Fruit fly (Drosophila melanogaster) whole organism, prepupa: ENCODE measurements around the gene Prx5.

Experiments used
- Blimp-1 ChIP-seq: fragments of 200-800 bp; sonication (Bioruptor generic); optimal IDR thresholded peaks from 3 replicates; lab custom pipeline; 2017; ENCODE audit warnings: missing biosample characterization, missing genetic modification characterization, mild to moderate bottlenecking, moderate library complexity, missing genetic modification reagents
- CG10631 ChIP-seq: fragments of 200-800 bp; sonication (Bioruptor generic); optimal IDR thresholded peaks from 2 replicates; lab custom pipeline; 2016; ENCODE audit warnings: missing biosample characterization, missing genetic modification characterization
- CG10669 ChIP-seq: fragments of 200-800 bp; sonication (Bioruptor generic); optimal IDR thresholded peaks from 3 replicates; lab custom pipeline; 2018; ENCODE audit warnings: missing biosample characterization, mild to moderate bottlenecking, missing genetic modification characterization, moderate library complexity
- CG11294 ChIP-seq: fragments of 200-800 bp; sonication (Bioruptor generic); IDR thresholded peaks from 2 replicates; pipeline ENCODE4 v1.3.6; 2022; ENCODE audit warnings: missing biosample characterization, missing genetic modification characterization
- CG11762 ChIP-seq: fragments of 200-800 bp; sonication (Bioruptor generic); optimal IDR thresholded peaks from 3 replicates; lab custom pipeline; 2016; ENCODE audit warnings: missing biosample characterization, missing genetic modification characterization; ENCODE audit not compliant: insufficient read depth
- CG16779 ChIP-seq: fragments of 200-800 bp; sonication (Bioruptor generic); optimal IDR thresholded peaks from 3 replicates; lab custom pipeline; 2017; ENCODE audit warnings: missing biosample characterization, mild to moderate bottlenecking, missing genetic modification characterization
- CG3032 ChIP-seq: fragments of 200-800 bp; optimal IDR thresholded peaks from 2 replicates; lab custom pipeline; 2019; ENCODE audit warnings: missing biosample characterization, mild to moderate bottlenecking, missing genetic modification characterization, moderate library complexity
- CG32006 ChIP-seq: fragments of 200-800 bp; sonication (Bioruptor generic); optimal IDR thresholded peaks from 3 replicates; lab custom pipeline; 2017; ENCODE audit warnings: missing biosample characterization, mild to moderate bottlenecking, missing genetic modification characterization
- CG34406 ChIP-seq: fragments of 200-800 bp; sonication (Bioruptor generic); optimal IDR thresholded peaks from 3 replicates; lab custom pipeline; 2016; ENCODE audit warnings: missing biosample characterization, missing genetic modification characterization
- CG3919 ChIP-seq: fragments of 200-800 bp; sonication (Bioruptor generic); optimal IDR thresholded peaks from 3 replicates; lab custom pipeline; 2016; ENCODE audit warnings: missing biosample characterization, missing genetic modification characterization
- CG4318 ChIP-seq: fragments of 200-800 bp; sonication (Bioruptor generic); optimal IDR thresholded peaks from 3 replicates; lab custom pipeline; 2017; ENCODE audit warnings: missing biosample characterization, mild to moderate bottlenecking, missing genetic modification characterization
- CG6163 ChIP-seq: fragments of 200-800 bp; sonication (Bioruptor generic); IDR thresholded peaks from 3 replicates; pipeline ENCODE4 v1.3.6; 2022; ENCODE audit warnings: missing biosample characterization, missing genetic modification characterization
- CG6792 ChIP-seq: fragments of 200-800 bp; sonication (Bioruptor generic); optimal IDR thresholded peaks from 3 replicates; lab custom pipeline; 2016; ENCODE audit warnings: missing biosample characterization, missing genetic modification characterization
- CG8119 ChIP-seq: fragments of 200-800 bp; sonication (Bioruptor generic); IDR thresholded peaks from 3 replicates; pipeline ENCODE4 v1.3.6; 2022; ENCODE audit warnings: missing biosample characterization, missing genetic modification characterization
- CG8319 ChIP-seq: fragments of 200-800 bp; sonication (Bioruptor generic); optimal IDR thresholded peaks from 3 replicates; lab custom pipeline; 2016; ENCODE audit warnings: missing biosample characterization, missing genetic modification characterization
- CG9139 ChIP-seq: fragments of 200-800 bp; sonication (Bioruptor generic); optimal IDR thresholded peaks from 3 replicates; lab custom pipeline; 2017; ENCODE audit warnings: missing biosample characterization, mild to moderate bottlenecking, missing genetic modification characterization
- Eip75B ChIP-seq: fragments of 200-800 bp; sonication (Bioruptor generic); optimal IDR thresholded peaks from 3 replicates; lab custom pipeline; 2016; ENCODE audit warnings: missing biosample characterization, missing genetic modification characterization
- Eip93F ChIP-seq: fragments of 200-800 bp; sonication (Bioruptor generic); optimal IDR thresholded peaks from 2 replicates; lab custom pipeline; 2016; ENCODE audit warnings: missing biosample characterization, mild to moderate bottlenecking, missing genetic modification characterization
- Ets21C ChIP-seq: fragments of 200-800 bp; sonication (Bioruptor generic); optimal IDR thresholded peaks from 3 replicates; lab custom pipeline; 2016; ENCODE audit warnings: missing biosample characterization, missing genetic modification characterization
- Ets96B ChIP-seq: fragments of 200-800 bp; optimal IDR thresholded peaks from 2 replicates; lab custom pipeline; 2019; ENCODE audit warnings: missing biosample characterization, mild to moderate bottlenecking, missing genetic modification characterization, moderate library complexity
- Gug ChIP-seq: fragments of 200-800 bp; sonication (Bioruptor generic); IDR thresholded peaks from 2 replicates; pipeline ENCODE4 v1.3.6; 2022; ENCODE audit warnings: missing biosample characterization, missing genetic modification characterization
- Hr38 ChIP-seq: sonication (Bioruptor generic); optimal IDR thresholded peaks from 2 replicates; lab custom pipeline; 2016; ENCODE audit warnings: missing biosample characterization, missing genetic modification characterization
- Hr39 ChIP-seq: fragments of 200-800 bp; sonication (Bioruptor generic); optimal IDR thresholded peaks from 2 replicates; lab custom pipeline; 2016; ENCODE audit warnings: missing biosample characterization, missing genetic modification characterization
- Hr4 ChIP-seq: fragments of 200-800 bp; sonication (Bioruptor generic); optimal IDR thresholded peaks from 3 replicates; lab custom pipeline; 2016; ENCODE audit warnings: missing biosample characterization, missing genetic modification characterization
- Lpt ChIP-seq: fragments of 200-800 bp; sonication (Bioruptor generic); optimal IDR thresholded peaks from 3 replicates; lab custom pipeline; 2016; ENCODE audit warnings: missing biosample characterization, missing genetic modification characterization
- Met ChIP-seq: fragments of 200-800 bp; sonication (Bioruptor generic); optimal IDR thresholded peaks from 3 replicates; lab custom pipeline; 2016; ENCODE audit warnings: missing biosample characterization, missing genetic modification characterization
- OdsH ChIP-seq: fragments of 200-800 bp; sonication (Bioruptor generic); optimal IDR thresholded peaks from 3 replicates; lab custom pipeline; 2016; ENCODE audit warnings: missing biosample characterization, missing genetic modification characterization
- Sox102F ChIP-seq: fragments of 200-800 bp; sonication (Bioruptor generic); optimal IDR thresholded peaks from 2 replicates; lab custom pipeline; 2016; ENCODE audit warnings: missing biosample characterization, mild to moderate bottlenecking, missing genetic modification characterization
- Sox14 ChIP-seq: fragments of 200-800 bp; sonication (Bioruptor generic); optimal IDR thresholded peaks from 3 replicates; lab custom pipeline; 2016; ENCODE audit warnings: missing biosample characterization, missing genetic modification characterization
- Sox15 ChIP-seq: fragments of 200-800 bp; sonication (Bioruptor generic); optimal IDR thresholded peaks from 3 replicates; lab custom pipeline; 2016; ENCODE audit warnings: missing biosample characterization, missing genetic modification characterization
- achi ChIP-seq: fragments of 200-800 bp; sonication (Bioruptor generic); optimal IDR thresholded peaks from 3 replicates; lab custom pipeline; 2016; ENCODE audit warnings: missing biosample characterization, missing genetic modification characterization
- cyc ChIP-seq: fragments of 200-800 bp; sonication (Bioruptor generic); optimal IDR thresholded peaks from 3 replicates; lab custom pipeline; 2016; ENCODE audit warnings: missing biosample characterization, missing genetic modification characterization
- dsx ChIP-seq: fragments of 200-800 bp; optimal IDR thresholded peaks from 3 replicates; lab custom pipeline; 2019; ENCODE audit warnings: missing biosample characterization, mild to moderate bottlenecking, missing genetic modification characterization, moderate library complexity; ENCODE audit not compliant: poor library complexity, severe bottlenecking
- eg ChIP-seq: fragments of 200-800 bp; sonication (Bioruptor generic); IDR thresholded peaks from 3 replicates; pipeline ENCODE4 v1.3.6; 2022; ENCODE audit warnings: missing biosample characterization, missing genetic modification characterization
- esn ChIP-seq: fragments of 200-800 bp; sonication (Bioruptor generic); optimal IDR thresholded peaks from 2 replicates; lab custom pipeline; 2016; ENCODE audit warnings: missing biosample characterization, mild to moderate bottlenecking, missing genetic modification characterization, moderate library complexity
- fd85E ChIP-seq: fragments of 200-800 bp; sonication (Bioruptor generic); optimal IDR thresholded peaks from 3 replicates; lab custom pipeline; 2016; ENCODE audit warnings: missing biosample characterization, missing genetic modification characterization
- fkh ChIP-seq: fragments of 200-800 bp; sonication (Bioruptor generic); optimal IDR thresholded peaks from 3 replicates; lab custom pipeline; 2017; ENCODE audit warnings: missing biosample characterization, mild to moderate bottlenecking, missing genetic modification characterization, moderate library complexity
- lz ChIP-seq: fragments of 200-800 bp; sonication (Bioruptor generic); optimal IDR thresholded peaks from 3 replicates; lab custom pipeline; 2016; ENCODE audit warnings: missing biosample characterization, missing genetic modification characterization
- net ChIP-seq: fragments of 200-800 bp; sonication (Bioruptor generic); optimal IDR thresholded peaks from 3 replicates; lab custom pipeline; 2016; ENCODE audit warnings: missing biosample characterization, missing genetic modification characterization
- spab ChIP-seq: fragments of 200-800 bp; sonication (Bioruptor generic); optimal IDR thresholded peaks from 2 replicates; lab custom pipeline; 2017; ENCODE audit warnings: missing biosample characterization, mild to moderate bottlenecking, missing genetic modification characterization, missing genetic modification reagents
- ss ChIP-seq, 2 experiments: fragments of 200-800 bp; sonication (Bioruptor generic); optimal IDR thresholded peaks; 2 replicates in 1 of 2; 3 replicates in 1 of 2; lab custom pipeline; 2017 to 2018; ENCODE audit warnings: mild to moderate bottlenecking in 2 of 2, missing biosample characterization in 2 of 2, missing genetic modification characterization in 2 of 2, moderate library complexity in 1 of 2
- svp ChIP-seq: fragments of 200-800 bp; sonication (Bioruptor generic); peaks from one replicate; lab custom pipeline; 2016; ENCODE audit warnings: missing biosample characterization, missing genetic modification characterization
- topi ChIP-seq: fragments of 200-800 bp; sonication (Bioruptor generic); optimal IDR thresholded peaks from 3 replicates; lab custom pipeline; 2016; ENCODE audit warnings: missing biosample characterization, missing genetic modification characterization

Gene Prx5

DNA sequence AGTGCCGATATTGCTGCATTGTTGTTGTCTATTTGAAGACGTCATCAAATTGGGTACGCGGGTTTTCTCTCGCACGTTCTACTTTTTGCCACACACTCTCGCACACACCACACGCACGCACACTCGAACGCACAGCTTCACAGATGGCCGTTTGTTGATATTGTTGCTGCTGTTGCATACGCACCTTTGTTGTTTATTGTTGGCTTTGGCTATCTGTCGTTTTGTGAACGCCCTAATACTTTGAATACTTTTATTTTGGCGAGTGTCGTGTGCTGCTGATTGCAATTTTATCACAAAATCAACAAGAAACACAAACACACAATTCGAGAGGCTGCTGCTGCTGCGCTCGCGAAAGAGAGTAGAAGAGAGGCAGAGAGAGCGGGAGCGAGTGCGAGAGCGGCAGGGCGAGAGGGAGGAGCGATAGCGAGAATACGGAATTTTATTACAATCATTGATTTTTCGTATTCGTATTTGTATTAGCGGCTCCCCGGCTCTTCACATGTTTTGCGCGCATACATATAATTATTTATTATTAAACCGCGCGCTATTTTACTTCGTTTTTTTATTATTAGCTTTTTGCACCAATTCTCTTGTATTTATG lies 31.5 kb upstream of the Prx5 start (continued):
- TF ChIP-seq CG11294 (GFP tag; lab: Robert Waterston, UW), result no peak
- TF ChIP-seq Ets21C (GFP tag; lab: Kevin White, UChicago), result no peak
- no peak for TF ChIP-seq Lpt (GFP tag; lab: Kevin White, UChicago)
- TF ChIP-seq CG34406 (GFP tag; lab: Kevin White, UChicago), result peak; percentile 41
- TF ChIP-seq Eip93F (GFP tag; lab: Kevin White, UChicago), result no peak
- peak; percentile 56 for TF ChIP-seq Sox102F (GFP tag; lab: Kevin White, UChicago)
- peak; percentile 37 for TF ChIP-seq CG9139 (GFP tag; lab: Kevin White, UChicago)
- peak; percentile 17 for TF ChIP-seq topi
- TF ChIP-seq, all 60 proteins: peak for 28

- TF ChIP-seq Ets21C (GFP tag; lab: Kevin White, UChicago) (no peak), Hr38 (GFP tag; lab: Kevin White, UChicago) (no peak), cyc (GFP tag; lab: Kevin White, UChicago) (no peak), svp (GFP tag; lab: Kevin White, UChicago) (no peak), achi (GFP tag; lab: Kevin White, UChicago) (no peak), Sox15 (GFP tag; lab: Kevin White, UChicago) (no peak), net (GFP tag; lab: Kevin White, UChicago) (no peak), CG4318 (GFP tag; lab: Kevin White, UChicago) (no peak)
Measured at dm6 chr3R:18197802-18198148, 30.7 kb upstream of the Prx5 start.

DNA sequence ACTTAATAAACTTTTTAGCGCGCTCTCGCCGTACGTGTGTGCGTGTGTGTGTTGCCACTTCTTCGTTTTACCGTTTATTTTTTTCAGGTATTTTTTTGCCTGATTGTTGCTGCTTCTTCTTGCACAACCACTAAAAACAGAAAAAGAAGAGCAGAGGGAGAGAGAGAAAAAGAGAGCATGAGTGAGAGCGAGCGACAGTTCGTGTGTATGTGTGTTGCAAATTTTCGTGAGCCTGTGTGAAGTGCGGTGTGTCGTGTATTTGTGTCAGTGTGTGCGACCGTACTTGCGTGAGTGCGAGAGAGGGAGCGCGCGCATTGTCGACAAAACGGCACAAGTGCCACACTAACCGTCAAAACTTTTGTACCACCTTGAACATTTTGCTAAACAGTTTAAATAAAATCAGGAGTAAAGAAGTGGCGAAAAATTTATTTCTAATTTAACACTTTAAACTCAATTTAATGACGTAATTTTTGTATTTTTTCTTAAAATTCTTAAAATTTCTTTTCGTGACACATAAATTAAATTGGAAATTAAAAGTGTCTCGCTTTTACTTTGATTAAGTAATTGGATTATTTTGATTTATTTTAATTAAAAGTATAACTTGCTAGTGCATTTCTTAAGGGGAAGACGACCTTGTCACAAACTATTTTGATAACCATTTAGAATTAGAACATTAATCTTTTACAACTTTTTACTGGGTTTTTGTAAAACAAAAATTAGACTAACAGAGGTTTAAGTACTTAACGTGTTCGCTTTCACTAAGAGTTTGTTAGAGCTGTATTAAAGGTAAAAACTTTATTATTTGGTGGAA lies 30.1 kb upstream of the Prx5 start:
- no peak for TF ChIP-seq CG8119 (GFP tag; lab: Robert Waterston, UW)
- TF ChIP-seq CG4318 (GFP tag; lab: Kevin White, UChicago), result peak; percentile 53
- peak; percentile 95 to 96 for TF ChIP-seq ss (GFP tag; optimal IDR thresholded peaks at IDR 0.05; lab: Kevin White, UChicago)
- no peak for TF ChIP-seq CG11294 (GFP tag; lab: Robert Waterston, UW)
- TF ChIP-seq CG32006 (GFP tag; lab: Kevin White, UChicago), result peak; percentile 67
- peak; percentile 17 for TF ChIP-seq fkh (GFP tag; lab: Kevin White, UChicago)
- peak; percentile 58 for TF ChIP-seq OdsH (GFP tag; lab: Kevin White, UChicago)
- TF ChIP-seq CG16779, result peak; percentile 92
- TF ChIP-seq Hr38 (GFP tag; lab: Kevin White, UChicago), result no peak
- peak; percentile 49 for TF ChIP-seq Sox15 (GFP tag; lab: Kevin White, UChicago)
- TF ChIP-seq Hr4 (GFP tag; lab: Kevin White, UChicago), result peak; percentile 44
- TF ChIP-seq CG11762, result no peak
- peak; percentile 76 for TF ChIP-seq CG3032 (tag; lab: Kevin White, UChicago)
- peak; percentile 21 for TF ChIP-seq CG3919 (GFP tag; lab: Kevin White, UChicago)
- peak; percentile 59 for TF ChIP-seq Sox14 (GFP tag; lab: Kevin White, UChicago)
- peak; percentile 79 for TF ChIP-seq Lpt (GFP tag; lab: Kevin White, UChicago)
- peak; percentile 54 for TF ChIP-seq topi
- TF ChIP-seq CG8319 (GFP tag; lab: Kevin White, UChicago), result no peak
- TF ChIP-seq CG10631 (GFP tag; lab: Kevin White, UChicago), result peak; percentile 68
- peak; percentile 86 for TF ChIP-seq dsx
- TF ChIP-seq Blimp-1 (GFP tag; lab: Kevin White, UChicago), result peak; percentile 11
- TF ChIP-seq fd85E (GFP tag; lab: Kevin White, UChicago), result peak; percentile 33
- TF ChIP-seq Gug (GFP tag; lab: Robert Waterston, UW), result no peak
- TF ChIP-seq Hr39 (GFP tag; lab: Kevin White, UChicago), result peak; percentile 45
- no peak for TF ChIP-seq eg (GFP tag; lab: Robert Waterston, UW)
- peak; percentile 92 for TF ChIP-seq CG9139 (GFP tag; lab: Kevin White, UChicago)
- TF ChIP-seq Met (GFP tag; lab: Kevin White, UChicago), result peak; percentile 62
- TF ChIP-seq net (GFP tag; lab: Kevin White, UChicago), result peak; percentile 81
- TF ChIP-seq esn, result peak; percentile 74
- TF ChIP-seq Ets96B, result peak; percentile 84
- peak; percentile 23 for TF ChIP-seq CG34406 (GFP tag; lab: Kevin White, UChicago)
- peak; percentile 54 for TF ChIP-seq lz (GFP tag; lab: Kevin White, UChicago)
- TF ChIP-seq CG6163, result no peak
- TF ChIP-seq Eip75B (GFP tag; lab: Kevin White, UChicago), result peak; percentile 42
- TF ChIP-seq CG10669, result peak; percentile 65
- TF ChIP-seq CG6792 (GFP tag; lab: Kevin White, UChicago), result peak; percentile 25
- TF ChIP-seq achi (GFP tag; lab: Kevin White, UChicago), result peak; percentile 57
- TF ChIP-seq Ets21C (GFP tag; lab: Kevin White, UChicago), result peak; percentile 41
- TF ChIP-seq spab (GFP tag; lab: Kevin White, UChicago), result peak; percentile 79
